Fruit fly (Drosophila melanogaster) whole organism, wandering third instar larva: Measurements from ENCODE around the gene RecQ4.

Experiments
- CG32264 ChIP-seq: fragments of 200-800 bp; sonication (Bioruptor generic); optimal IDR thresholded peaks from 2 replicates; lab custom pipeline; 2016; ENCODE audit warnings: missing biosample characterization, missing genetic modification characterization
- dmrt93B ChIP-seq: fragments of 200-800 bp; sonication (Bioruptor generic); optimal IDR thresholded peaks from 2 replicates; lab custom pipeline; 2018; ENCODE audit warnings: missing biosample characterization, mild to moderate bottlenecking, missing genetic modification characterization
- psq ChIP-seq: fragments of 200-800 bp; sonication (Bioruptor generic); optimal IDR thresholded peaks from 3 replicates; lab custom pipeline; 2017; ENCODE audit warnings: missing biosample characterization, mild to moderate bottlenecking, missing genetic modification characterization, moderate library complexity
- woc ChIP-seq: sonication (Bioruptor generic); optimal IDR thresholded peaks from 2 replicates; lab custom pipeline; 2016; ENCODE audit warnings: missing biosample characterization, mild to moderate bottlenecking, missing genetic modification characterization

DNA sequence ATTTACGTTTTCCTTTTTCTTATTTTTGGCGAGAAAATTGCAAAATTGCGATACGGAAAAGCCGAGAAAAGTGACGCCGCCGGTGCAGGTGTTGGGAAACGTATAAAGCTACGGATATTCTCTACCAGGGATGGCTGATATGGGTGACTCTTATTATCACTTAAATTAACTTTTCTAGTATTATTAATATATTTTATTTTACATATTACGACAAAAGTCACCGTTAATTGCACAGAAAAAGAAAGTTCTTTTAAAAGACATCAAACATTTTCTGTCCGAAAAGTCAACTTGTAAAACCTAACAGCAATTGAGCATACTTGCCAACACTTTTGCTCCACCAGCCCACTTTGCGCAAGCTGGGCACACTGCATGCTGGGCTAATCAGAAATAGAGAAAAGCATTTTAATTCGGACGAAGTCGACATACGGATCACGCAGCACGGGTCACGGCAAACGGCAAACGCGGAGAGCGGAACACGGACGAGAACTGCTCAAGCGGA is 48.0 kb downstream of the RecQ4 start, which contains the start of the genes Cds and Uba2:
- peak; percentile 87 for TF ChIP-seq dmrt93B (GFP tag; lab: Kevin White, UChicago)
- TF ChIP-seq psq (GFP tag; lab: Kevin White, UChicago): peak; percentile 91
- no peak for TF ChIP-seq woc (GFP tag; lab: Kevin White, UChicago)
- peak; percentile 67 for TF ChIP-seq CG32264 (GFP tag; lab: Kevin White, UChicago)
